Worm (Caenorhabditis elegans) whole organism, L2 larva: ENCODE measurements around the gene C54D10.3.

Experiments
- C34F6.9 ChIP-seq: fragments of 150-350 bp; optimal IDR thresholded peaks from 2 replicates; lab custom pipeline; 2014; ENCODE audit warnings: missing biosample characterization, missing genetic modification characterization
- F13H6.1 ChIP-seq: sonication (generic microtip); optimal IDR thresholded peaks from 2 replicates; lab custom pipeline; 2016; ENCODE audit warnings: missing genetic modification characterization, missing compliant biosample characterization
- R02D3.7 ChIP-seq: fragments of 150-350 bp; optimal IDR thresholded peaks from 2 replicates; lab custom pipeline; 2014; ENCODE audit warnings: missing biosample characterization, missing genetic modification characterization
- Y55F3AM.14 ChIP-seq: fragments of 200-800 bp; sonication (Bioruptor generic); optimal IDR thresholded peaks from 2 replicates; lab custom pipeline; 2018; ENCODE audit warnings: mild to moderate bottlenecking, missing genetic modification characterization, missing compliant biosample characterization
- ZK546.5 ChIP-seq: sonication (generic microtip); optimal IDR thresholded peaks from 2 replicates; lab custom pipeline; 2017; ENCODE audit warnings: missing biosample characterization, missing genetic modification characterization
- alr-1 ChIP-seq: fragments of 150-350 bp; optimal IDR thresholded peaks from 2 replicates; lab custom pipeline; 2014; ENCODE audit warnings: missing biosample characterization, missing genetic modification characterization
- ama-1 ChIP-seq: fragments of 150-350 bp; optimal IDR thresholded peaks from 2 replicates; lab custom pipeline; 2018; ENCODE audit warnings: inconsistent platforms
- ceh-16 ChIP-seq: fragments of 150-350 bp; optimal IDR thresholded peaks from 2 replicates; lab custom pipeline; 2014; ENCODE audit warnings: missing biosample characterization, missing genetic modification characterization
- crh-2 ChIP-seq: sonication (generic microtip); optimal IDR thresholded peaks from 2 replicates; lab custom pipeline; 2017; ENCODE audit warnings: missing biosample characterization, missing genetic modification characterization
- dmd-4 ChIP-seq: sonication (generic microtip); optimal IDR thresholded peaks from 2 replicates; lab custom pipeline; 2017; ENCODE audit warnings: missing biosample characterization, missing genetic modification characterization
- elt-1 ChIP-seq: fragments of 150-350 bp; optimal IDR thresholded peaks from 2 replicates; lab custom pipeline; 2014; ENCODE audit warnings: missing biosample characterization, missing genetic modification characterization
- elt-3 ChIP-seq: sonication (generic microtip); optimal IDR thresholded peaks from 2 replicates; lab custom pipeline; 2017; ENCODE audit warnings: missing biosample characterization, missing genetic modification characterization
- lin-11 ChIP-seq: fragments of 150-350 bp; sonication (generic microtip); optimal IDR thresholded peaks from 2 replicates; lab custom pipeline; 2014; ENCODE audit warnings: missing biosample characterization, missing genetic modification characterization, inconsistent platforms, mixed read lengths
- lin-13 ChIP-seq: fragments of 150-350 bp; optimal IDR thresholded peaks from 2 replicates; lab custom pipeline; 2014; ENCODE audit warnings: missing biosample characterization, missing genetic modification reagents, missing genetic modification characterization
- lin-39 ChIP-seq: fragments of 150-350 bp; optimal IDR thresholded peaks from 2 replicates; lab custom pipeline; 2014; ENCODE audit warnings: missing biosample characterization, missing genetic modification reagents, missing genetic modification characterization
- lsy-2 ChIP-seq, 2 experiments: fragments of 150-350 bp in 1 of 2; sonication (generic microtip) in 1 of 2; optimal IDR thresholded peaks; 2 replicates each; lab custom pipeline; 2014 to 2017; ENCODE audit warnings: missing biosample characterization in 2 of 2, missing genetic modification characterization in 2 of 2
- mdl-1 ChIP-seq, 2 experiments: fragments of 150-350 bp in 1 of 2; sonication (generic microtip) in 1 of 2; optimal IDR thresholded peaks; 2 replicates each; lab custom pipeline; 2017; ENCODE audit warnings: missing biosample characterization in 2 of 2, missing genetic modification characterization in 2 of 2
- nhr-10 ChIP-seq: sonication (generic microtip); optimal IDR thresholded peaks from 2 replicates; lab custom pipeline; 2017; ENCODE audit warnings: missing biosample characterization, missing genetic modification characterization
- nhr-11 ChIP-seq: fragments of 150-350 bp; optimal IDR thresholded peaks from 2 replicates; lab custom pipeline; 2014; ENCODE audit warnings: missing biosample characterization, missing genetic modification characterization
- nhr-129 ChIP-seq: fragments of 150-350 bp; optimal IDR thresholded peaks from 2 replicates; lab custom pipeline; 2014; ENCODE audit warnings: missing biosample characterization, missing genetic modification characterization
- nhr-21 ChIP-seq: fragments of 150-350 bp; optimal IDR thresholded peaks from 2 replicates; lab custom pipeline; 2014; ENCODE audit warnings: missing biosample characterization, missing genetic modification characterization
- nhr-237 ChIP-seq: fragments of 150-350 bp; optimal IDR thresholded peaks from 2 replicates; lab custom pipeline; 2014; ENCODE audit warnings: missing biosample characterization, missing genetic modification characterization
- nhr-25 ChIP-seq: fragments of 150-350 bp; sonication (generic microtip); optimal IDR thresholded peaks from 3 replicates; lab custom pipeline; 2014; ENCODE audit warnings: missing biosample characterization, missing genetic modification characterization
- nhr-6 ChIP-seq: fragments of 150-350 bp; optimal IDR thresholded peaks from 2 replicates; lab custom pipeline; 2014; ENCODE audit warnings: missing biosample characterization, missing genetic modification characterization
- sem-4 ChIP-seq: fragments of 150-350 bp; optimal IDR thresholded peaks from 2 replicates; lab custom pipeline; 2014; ENCODE audit warnings: missing biosample characterization, missing genetic modification reagents, missing genetic modification characterization
- skn-1 ChIP-seq: sonication (generic microtip); optimal IDR thresholded peaks from 2 replicates; lab custom pipeline; 2017; ENCODE audit warnings: missing biosample characterization, missing genetic modification characterization
- sma-3 ChIP-seq: sonication (generic microtip); optimal IDR thresholded peaks from 2 replicates; lab custom pipeline; 2016; ENCODE audit warnings: missing genetic modification reagents, missing genetic modification characterization, missing compliant biosample characterization
- sma-9 ChIP-seq, 2 experiments: fragments of 150-350 bp in 1 of 2; sonication (generic microtip) in 1 of 2; optimal IDR thresholded peaks; 2 replicates each; lab custom pipeline; 2014 to 2016; ENCODE audit warnings: missing genetic modification characterization in 2 of 2, mild to moderate bottlenecking in 1 of 2, missing biosample characterization in 1 of 2, missing compliant biosample characterization in 1 of 2, missing genetic modification reagents in 1 of 2, moderate library complexity in 1 of 2
- snpc-4 ChIP-seq: fragments of 150-350 bp; optimal IDR thresholded peaks from 2 replicates; lab custom pipeline; 2014; ENCODE audit warnings: missing biosample characterization, missing genetic modification characterization
- unc-39 ChIP-seq: fragments of 150-350 bp; optimal IDR thresholded peaks from 2 replicates; lab custom pipeline; 2014; ENCODE audit warnings: missing biosample characterization, missing genetic modification characterization
- unc-55 ChIP-seq: fragments of 150-350 bp; sonication (generic microtip); optimal IDR thresholded peaks from 3 replicates; lab custom pipeline; 2014; ENCODE audit warnings: missing biosample characterization, missing genetic modification reagents, missing genetic modification characterization
- zag-1 ChIP-seq: fragments of 150-350 bp; optimal IDR thresholded peaks from 2 replicates; lab custom pipeline; 2014; ENCODE audit warnings: missing biosample characterization, missing genetic modification characterization
- ztf-1 ChIP-seq: fragments of 200-800 bp; sonication (Bioruptor generic); conservative IDR thresholded peaks from 2 replicates; pipeline ENCODE4 v1.3.6; 2022; ENCODE audit warnings: missing genetic modification characterization, missing compliant biosample characterization
- ztf-11 ChIP-seq: sonication (generic microtip); optimal IDR thresholded peaks from 2 replicates; lab custom pipeline; 2017; ENCODE audit warnings: missing biosample characterization, missing genetic modification characterization
- ztf-4 ChIP-seq: fragments of 150-350 bp; optimal IDR thresholded peaks from 2 replicates; lab custom pipeline; 2014; ENCODE audit warnings: missing biosample characterization, missing genetic modification characterization

C54D10.3 gene

ce11 chrV:12386154-12386553 is 32.2 kb upstream of the C54D10.3 start, which contains the start of gene K01D12.15:
TSS of gene K01D12.15 (plus strand) at chrV:12386454.
- TF ChIP-seq nhr-25 (tag; lab: Kevin White, UChicago): no peak
- no peak for TF ChIP-seq zag-1 (tag; lab: Kevin White, UChicago)
- no peak for TF ChIP-seq elt-1
- no peak for TF ChIP-seq unc-39 (tag; lab: Kevin White, UChicago)
- no peak for TF ChIP-seq sma-9 (GFP tag; optimal IDR thresholded peaks at IDR 0.05; lab: Kevin White, UChicago)
- TF ChIP-seq sma-9 (tag; optimal IDR thresholded peaks at IDR 0.05; lab: Kevin White, UChicago): no peak
- no peak for TF ChIP-seq ztf-1 (GFP tag; lab: Robert Waterston, UW)
- TF ChIP-seq ZK546.5: no peak
- TF ChIP-seq alr-1: no peak
- no peak for TF ChIP-seq ztf-11
- TF ChIP-seq C34F6.9 (tag; lab: Kevin White, UChicago): no peak

- no peak for TF ChIP-seq Y55F3AM.14
- no peak for TF ChIP-seq ceh-16 (tag; lab: Kevin White, UChicago)
- no peak for TF ChIP-seq zag-1 (tag; lab: Kevin White, UChicago)
- no peak for TF ChIP-seq nhr-10
- TF ChIP-seq snpc-4 (tag; lab: Kevin White, UChicago): no peak
- no peak for TF ChIP-seq elt-1
- TF ChIP-seq nhr-6 (tag; lab: Kevin White, UChicago): no peak
- TF ChIP-seq nhr-25 (tag; lab: Kevin White, UChicago): no peak
- TF ChIP-seq crh-2 (tag; lab: Kevin White, UChicago): no peak
Measured at ce11 chrV:12395699-12396098, 22.7 kb upstream of the C54D10.3 start, which contains the start of gene twk-14. TSS of gene twk-14 (minus strand) at chrV:12395706.

DNA sequence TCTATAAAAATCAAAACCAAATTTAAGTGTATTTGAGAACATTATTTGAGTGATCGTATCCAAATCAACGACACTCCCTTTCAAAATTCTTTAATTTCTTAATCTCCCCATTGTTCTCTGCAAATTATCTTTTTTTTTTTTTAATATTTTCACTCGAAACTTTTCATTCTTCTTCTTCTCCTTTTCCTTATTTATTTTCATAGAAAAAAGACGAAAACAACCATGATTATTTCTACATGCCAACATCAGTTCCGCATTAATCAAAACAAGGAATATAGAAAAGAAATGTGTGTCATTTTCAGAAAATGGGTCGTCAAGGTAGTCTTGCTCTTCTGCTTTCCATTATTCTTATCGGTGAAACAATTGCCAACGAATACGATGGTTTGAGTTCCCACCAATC is 20.8 kb upstream of the C54D10.3 start, which contains the start of gene K01D12.5:
Gene K01D12.5 (plus strand): TSS at position 301 of the 400 bp plus-strand sequence.
- TF ChIP-seq crh-2 (tag; lab: Kevin White, UChicago) (no peak), elt-1 (no peak), nhr-10 (no peak), dmd-4 (tag; lab: Kevin White, UChicago) (no peak), nhr-237 (no peak), elt-3 (no peak), lin-13 (GFP tag; lab: Kevin White, UChicago) (no peak), nhr-21 (tag; lab: Kevin White, UChicago) (no peak), ZK546.5 (no peak), ztf-4 (tag; lab: Kevin White, UChicago) (no peak), lin-39 (tag; lab: Kevin White, UChicago) (no peak), nhr-129 (tag; lab: Kevin White, UChicago) (no peak), mdl-1 (tag; optimal IDR thresholded peaks at IDR 0.05; lab: Kevin White, UChicago) (no peak)
- TF ChIP-seq, all 48 proteins: peak for 0

ce11 chrV:12400677-12401236 is 17.6 kb upstream of the C54D10.3 start, which contains the start of the genes K01D12.20 and miga-1:
TSS of gene K01D12.20 (minus strand) at chrV:12400814.
TSS of gene miga-1 (minus strand) at chrV:12400859.
- TF ChIP-seq sem-4 (peak; percentile 12), ceh-16 (tag; lab: Kevin White, UChicago) (no peak), nhr-6 (tag; lab: Kevin White, UChicago) (no peak), C34F6.9 (tag; lab: Kevin White, UChicago) (peak; percentile 57), crh-2 (tag; lab: Kevin White, UChicago) (peak; percentile 9), lsy-2 (tag; optimal IDR thresholded peaks at IDR 0.05; lab: Kevin White, UChicago) (peak in 1 of 2 experiments; percentile 65), unc-55 (GFP tag; lab: Kevin White, UChicago) (peak; percentile 54), ztf-11 (no peak), ztf-4 (tag; lab: Kevin White, UChicago) (no peak), nhr-237 (no peak), nhr-129 (tag; lab: Kevin White, UChicago) (peak; percentile 13), sma-9 (GFP tag; optimal IDR thresholded peaks at IDR 0.05; lab: Kevin White, UChicago) (peak; percentile 61), sma-9 (tag; optimal IDR thresholded peaks at IDR 0.05; lab: Kevin White, UChicago) (no peak), R02D3.7 (tag; lab: Kevin White, UChicago) (peak; percentile 89)

DNA sequence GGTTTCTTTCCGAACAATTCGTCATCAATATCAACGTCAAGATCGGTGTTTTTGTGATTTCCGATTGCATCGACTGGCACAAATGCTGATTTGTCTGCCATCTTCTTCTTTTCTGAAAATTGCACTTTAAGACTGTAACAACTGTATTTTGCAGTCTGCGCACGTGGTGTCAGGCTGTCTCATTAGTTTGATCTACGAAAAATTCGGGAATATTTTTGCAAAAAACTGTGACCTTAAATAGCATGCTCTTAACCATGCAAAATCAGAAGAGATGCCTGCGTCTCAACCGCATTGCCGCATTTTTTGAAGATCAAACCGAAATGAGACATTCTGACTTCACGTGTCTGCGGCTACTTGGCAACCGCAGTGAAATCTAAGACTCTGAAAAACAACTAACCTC is 17.0 kb upstream of the C54D10.3 start, which contains the start of gene K01D12.7:
Gene K01D12.7 (minus strand): TSS at position 101 of the 400 bp plus-strand sequence.
- no peak for TF ChIP-seq lin-11 (tag; lab: Kevin White, UChicago)
- no peak for TF ChIP-seq ama-1
- no peak for TF ChIP-seq sma-9 (GFP tag; optimal IDR thresholded peaks at IDR 0.05; lab: Kevin White, UChicago)
- no peak for TF ChIP-seq sma-9 (tag; optimal IDR thresholded peaks at IDR 0.05; lab: Kevin White, UChicago)
- no peak for TF ChIP-seq lin-39 (tag; lab: Kevin White, UChicago)
- no peak for TF ChIP-seq skn-1 (tag; lab: Kevin White, UChicago)
- no peak for TF ChIP-seq nhr-11 (tag; lab: Kevin White, UChicago)
- TF ChIP-seq lsy-2 (tag; optimal IDR thresholded peaks at IDR 0.05; lab: Kevin White, UChicago): no peak
- TF ChIP-seq crh-2 (tag; lab: Kevin White, UChicago): no peak
- no peak for TF ChIP-seq C34F6.9 (tag; lab: Kevin White, UChicago)
- TF ChIP-seq zag-1 (tag; lab: Kevin White, UChicago): no peak
- no peak for TF ChIP-seq unc-55 (GFP tag; lab: Kevin White, UChicago)
- TF ChIP-seq sma-3: no peak
- TF ChIP-seq nhr-25 (tag; lab: Kevin White, UChicago): no peak
- TF ChIP-seq nhr-237: no peak
- TF ChIP-seq ztf-4 (tag; lab: Kevin White, UChicago): no peak
- TF ChIP-seq F13H6.1 (tag; lab: Kevin White, UChicago): no peak
- TF ChIP-seq unc-39 (tag; lab: Kevin White, UChicago): no peak
- no peak for TF ChIP-seq R02D3.7 (tag; lab: Kevin White, UChicago)
- no peak for TF ChIP-seq snpc-4 (tag; lab: Kevin White, UChicago)
